Worm (Caenorhabditis elegans) whole organism, L2 larva: Measurements from ENCODE around the gene luc-7L3.
"Not testable (repeated sequence)": the region's sequence is repeated elsewhere in the genome, so short reads cannot be mapped to it uniquely, and the experiment has no call there.

ENCODE experiments used
- ZK546.5 ChIP-seq: sonication (generic microtip); optimal IDR thresholded peaks from 2 replicates; lab custom pipeline; 2017; ENCODE audit warnings: missing biosample characterization, missing genetic modification characterization
- aly-2 ChIP-seq: fragments of 150-350 bp; optimal IDR thresholded peaks from 2 replicates; lab custom pipeline; 2014; ENCODE audit warnings: missing biosample characterization, missing genetic modification characterization
- ama-1 ChIP-seq: fragments of 150-350 bp; optimal IDR thresholded peaks from 2 replicates; lab custom pipeline; 2018; ENCODE audit warnings: inconsistent platforms
- blmp-1 ChIP-seq: sonication (generic microtip); optimal IDR thresholded peaks from 2 replicates; lab custom pipeline; 2017; ENCODE audit warnings: missing genetic modification characterization, mild to moderate bottlenecking, missing compliant biosample characterization, antibody characterized with exemption, moderate library complexity; ENCODE audit not compliant: insufficient read depth
- elt-3 ChIP-seq: sonication (generic microtip); optimal IDR thresholded peaks from 2 replicates; lab custom pipeline; 2017; ENCODE audit warnings: missing biosample characterization, missing genetic modification characterization
- lin-39 ChIP-seq: fragments of 150-350 bp; optimal IDR thresholded peaks from 2 replicates; lab custom pipeline; 2014; ENCODE audit warnings: missing biosample characterization, missing genetic modification reagents, missing genetic modification characterization
- nhr-12 ChIP-seq: fragments of 150-350 bp; optimal IDR thresholded peaks from 2 replicates; lab custom pipeline; 2014; ENCODE audit warnings: missing biosample characterization, missing genetic modification characterization
- skn-1 ChIP-seq: sonication (generic microtip); optimal IDR thresholded peaks from 2 replicates; lab custom pipeline; 2017; ENCODE audit warnings: missing biosample characterization, missing genetic modification characterization
- unc-55 ChIP-seq: fragments of 150-350 bp; sonication (generic microtip); optimal IDR thresholded peaks from 3 replicates; lab custom pipeline; 2014; ENCODE audit warnings: missing biosample characterization, missing genetic modification reagents, missing genetic modification characterization
- unc-62 ChIP-seq: fragments of 150-350 bp; optimal IDR thresholded peaks from 2 replicates; lab custom pipeline; 2014; ENCODE audit warnings: missing biosample characterization, missing genetic modification reagents, missing genetic modification characterization
- zag-1 ChIP-seq: fragments of 150-350 bp; optimal IDR thresholded peaks from 2 replicates; lab custom pipeline; 2014; ENCODE audit warnings: missing biosample characterization, missing genetic modification characterization

- TF ChIP-seq unc-62; lin-39; blmp-1 (tag; lab: Kevin White, UChicago); ama-1 (lab: Kevin White, UChicago); nhr-12 (tag; lab: Kevin White, UChicago); zag-1 (tag; lab: Kevin White, UChicago); ZK546.5 (tag; lab: Kevin White, UChicago); elt-3 (tag; lab: Kevin White, UChicago); unc-55; skn-1; aly-2 (tag; lab: Kevin White, UChicago): not testable (repeated sequence)
Observed at ce11 chrII:98894-99293, 1.1 kb upstream of the luc-7L3 start, which contains the start of gene C50D2.10.
